Worm (Caenorhabditis elegans) whole organism, L4 larva: ENCODE data around the gene Y46H3D.1.

Experiments used
- F10B5.3 ChIP-seq: sonication (generic microtip); optimal IDR thresholded peaks from 2 replicates; lab custom pipeline; 2016; ENCODE audit warnings: mild to moderate bottlenecking, missing genetic modification characterization, missing compliant biosample characterization
- F26F4.8 ChIP-seq: fragments of 200-800 bp; sonication (Bioruptor generic); conservative IDR thresholded peaks from 2 replicates; pipeline ENCODE4 v1.3.6; 2022; ENCODE audit warnings: missing genetic modification characterization, missing compliant biosample characterization
- R02D3.7 ChIP-seq: fragments of 150-350 bp; sonication (generic microtip); optimal IDR thresholded peaks from 3 replicates; lab custom pipeline; 2014; ENCODE audit warnings: missing biosample characterization, missing genetic modification characterization
- T26A8.4 ChIP-seq: fragments of 200-800 bp; sonication (Bioruptor generic); IDR thresholded peaks from 2 replicates; pipeline ENCODE4 v1.3.6; 2022; ENCODE audit warnings: missing genetic modification characterization, missing compliant biosample characterization
- Y48G9A.11 ChIP-seq: fragments of 200-800 bp; sonication (Bioruptor generic); IDR thresholded peaks from 2 replicates; pipeline ENCODE4 v1.3.6; 2022; ENCODE audit warnings: missing genetic modification reagents, missing genetic modification characterization, missing compliant biosample characterization
- ZK546.5 ChIP-seq, 2 experiments: sonication (generic microtip); optimal IDR thresholded peaks; 2 replicates each; lab custom pipeline; 2017; ENCODE audit warnings: missing biosample characterization in 2 of 2, missing genetic modification characterization in 2 of 2
- aha-1 ChIP-seq: fragments of 150-350 bp; peaks from one replicate; lab custom pipeline; 2014; ENCODE audit warnings: missing biosample characterization, missing genetic modification characterization
- ama-1 ChIP-seq: fragments of 150-350 bp; optimal IDR thresholded peaks from 2 replicates; lab custom pipeline; 2014; ENCODE audit warnings: inconsistent platforms, mixed read lengths
- ceh-32 ChIP-seq: sonication (generic microtip); optimal IDR thresholded peaks from 2 replicates; lab custom pipeline; 2016; ENCODE audit warnings: mild to moderate bottlenecking, missing genetic modification characterization, missing compliant biosample characterization; ENCODE audit not compliant: poor library complexity
- ceh-44 ChIP-seq: fragments of 200-800 bp; sonication (Bioruptor generic); IDR thresholded peaks from 2 replicates; pipeline ENCODE4 v1.3.6; 2022; ENCODE audit warnings: missing genetic modification reagents, missing genetic modification characterization, missing compliant biosample characterization
- ces-1 ChIP-seq: fragments of 150-350 bp; sonication (generic microtip); optimal IDR thresholded peaks from 4 replicates; lab custom pipeline; 2014; ENCODE audit warnings: missing biosample characterization, missing genetic modification reagents, missing genetic modification characterization
- daf-12 ChIP-seq: fragments of 150-350 bp; optimal IDR thresholded peaks from 2 replicates; lab custom pipeline; 2014; ENCODE audit warnings: missing biosample characterization, missing genetic modification reagents, missing genetic modification characterization
- daf-8 ChIP-seq: fragments of 200-800 bp; sonication (Bioruptor generic); IDR thresholded peaks from 2 replicates; pipeline ENCODE4 v1.3.6; 2022; ENCODE audit warnings: missing genetic modification characterization, missing compliant biosample characterization
- dmd-6 ChIP-seq: fragments of 200-800 bp; sonication (Bioruptor generic); IDR thresholded peaks from 2 replicates; pipeline ENCODE4 v1.3.6; 2022; ENCODE audit warnings: missing genetic modification reagents, missing genetic modification characterization, missing compliant biosample characterization
- dmd-9 ChIP-seq: fragments of 200-800 bp; sonication (Bioruptor generic); IDR thresholded peaks from 2 replicates; pipeline ENCODE4 v1.3.6; 2022; ENCODE audit warnings: missing genetic modification reagents, missing genetic modification characterization, missing compliant biosample characterization
- dve-1 ChIP-seq: sonication (generic microtip); optimal IDR thresholded peaks from 2 replicates; lab custom pipeline; 2017; ENCODE audit warnings: antibody characterized with exemption, mild to moderate bottlenecking, missing genetic modification characterization, missing compliant biosample characterization; ENCODE audit not compliant: insufficient read depth
- egl-27 ChIP-seq: sonication (generic microtip); optimal IDR thresholded peaks from 3 replicates; lab custom pipeline; 2017; ENCODE audit warnings: missing biosample characterization, missing genetic modification reagents, missing genetic modification characterization
- egl-43 ChIP-seq: fragments of 200-800 bp; sonication (Bioruptor generic); IDR thresholded peaks from 2 replicates; pipeline ENCODE4 v1.3.6; 2022; ENCODE audit warnings: missing genetic modification reagents, missing genetic modification characterization, missing compliant biosample characterization
- fos-1 ChIP-seq: fragments of 150-350 bp; optimal IDR thresholded peaks from 2 replicates; lab custom pipeline; 2014; ENCODE audit warnings: missing biosample characterization, missing genetic modification characterization
- gei-8 ChIP-seq: fragments of 200-800 bp; sonication (Bioruptor generic); optimal IDR thresholded peaks from 2 replicates; lab custom pipeline; 2018; ENCODE audit warnings: mild to moderate bottlenecking, missing genetic modification characterization, missing compliant biosample characterization
- hlh-11 ChIP-seq: fragments of 200-800 bp; sonication (Bioruptor generic); optimal IDR thresholded peaks from 2 replicates; lab custom pipeline; 2018; ENCODE audit warnings: mild to moderate bottlenecking, missing genetic modification characterization, missing compliant biosample characterization
- hlh-30 ChIP-seq: sonication (generic microtip); optimal IDR thresholded peaks from 2 replicates; lab custom pipeline; 2017; ENCODE audit warnings: antibody characterized with exemption, mild to moderate bottlenecking, missing genetic modification characterization, missing compliant biosample characterization; ENCODE audit not compliant: insufficient read depth
- lin-15B ChIP-seq: fragments of 150-350 bp; sonication (generic microtip); optimal IDR thresholded peaks from 3 replicates; lab custom pipeline; 2014; ENCODE audit warnings: missing biosample characterization, missing genetic modification characterization
- lin-29 ChIP-seq: fragments of 200-800 bp; sonication (Bioruptor generic); IDR thresholded peaks from 2 replicates; pipeline ENCODE4 v1.3.6; 2022; ENCODE audit warnings: missing genetic modification reagents, missing genetic modification characterization, missing compliant biosample characterization
- lin-38 ChIP-seq: fragments of 200-800 bp; sonication (Bioruptor generic); IDR thresholded peaks from 2 replicates; pipeline ENCODE4 v1.3.6; 2022; ENCODE audit warnings: missing genetic modification reagents, missing genetic modification characterization, missing compliant biosample characterization
- lir-3 ChIP-seq: sonication (generic microtip); optimal IDR thresholded peaks from 2 replicates; lab custom pipeline; 2016; ENCODE audit warnings: mild to moderate bottlenecking, missing genetic modification characterization, missing compliant biosample characterization
- lsy-2 ChIP-seq, 2 experiments: fragments of 150-350 bp in 1 of 2; sonication (generic microtip) in 1 of 2; optimal IDR thresholded peaks; 2 replicates each; lab custom pipeline; 2014 to 2017; ENCODE audit warnings: missing biosample characterization in 2 of 2, missing genetic modification characterization in 2 of 2
- madf-5 ChIP-seq, 2 experiments: fragments of 200-800 bp; sonication (Bioruptor generic); IDR thresholded peaks; 2 replicates each; pipeline ENCODE4 v1.3.6; 2022; ENCODE audit warnings: missing compliant biosample characterization in 2 of 2, missing genetic modification characterization in 2 of 2
- madf-9 ChIP-seq: fragments of 200-800 bp; sonication (Bioruptor generic); conservative IDR thresholded peaks from 2 replicates; pipeline ENCODE4 v1.3.6; 2022; ENCODE audit warnings: missing genetic modification reagents, missing genetic modification characterization, missing compliant biosample characterization
- mdl-1 ChIP-seq, 2 experiments: fragments of 150-350 bp in 1 of 2; sonication (generic microtip) in 1 of 2; optimal IDR thresholded peaks; 2 replicates each; lab custom pipeline; 2014 to 2017; ENCODE audit warnings: missing biosample characterization in 2 of 2, missing genetic modification characterization in 2 of 2
- mep-1 ChIP-seq: fragments of 150-350 bp; sonication (generic microtip); optimal IDR thresholded peaks from 3 replicates; lab custom pipeline; 2014; ENCODE audit warnings: missing biosample characterization, missing genetic modification characterization
- mxl-3 ChIP-seq: fragments of 200-800 bp; sonication (Bioruptor generic); optimal IDR thresholded peaks from 2 replicates; lab custom pipeline; 2018; ENCODE audit warnings: mild to moderate bottlenecking, missing genetic modification characterization, missing compliant biosample characterization
- nhr-10 ChIP-seq: fragments of 150-350 bp; optimal IDR thresholded peaks from 2 replicates; lab custom pipeline; 2014; ENCODE audit warnings: missing biosample characterization, missing genetic modification characterization
- nhr-102 ChIP-seq: sonication (generic microtip); optimal IDR thresholded peaks from 2 replicates; lab custom pipeline; 2016; ENCODE audit warnings: mild to moderate bottlenecking, missing genetic modification characterization, moderate library complexity, missing compliant biosample characterization
- nhr-25 ChIP-seq: sonication (generic microtip); optimal IDR thresholded peaks from 2 replicates; lab custom pipeline; 2017; ENCODE audit warnings: missing genetic modification characterization, mild to moderate bottlenecking, missing compliant biosample characterization, antibody characterized with exemption, moderate library complexity, borderline replicate concordance; ENCODE audit not compliant: insufficient read depth
- nhr-28 ChIP-seq: fragments of 150-350 bp; optimal IDR thresholded peaks from 2 replicates; lab custom pipeline; 2014; ENCODE audit warnings: missing biosample characterization, missing genetic modification characterization
- nhr-41 ChIP-seq: fragments of 200-800 bp; sonication (Bioruptor generic); IDR thresholded peaks from 2 replicates; pipeline ENCODE4 v1.3.6; 2022; ENCODE audit warnings: missing genetic modification reagents, missing genetic modification characterization, missing compliant biosample characterization
- nhr-48 ChIP-seq: sonication (generic microtip); optimal IDR thresholded peaks from 2 replicates; lab custom pipeline; 2016; ENCODE audit warnings: mild to moderate bottlenecking, missing genetic modification characterization, missing compliant biosample characterization
- nhr-76 ChIP-seq: fragments of 150-350 bp; optimal IDR thresholded peaks from 2 replicates; lab custom pipeline; 2014; ENCODE audit warnings: missing biosample characterization, missing genetic modification characterization
- nhr-77 ChIP-seq: fragments of 150-350 bp; optimal IDR thresholded peaks from 2 replicates; lab custom pipeline; 2014; ENCODE audit warnings: missing biosample characterization, missing genetic modification characterization
- php-3 ChIP-seq: fragments of 200-800 bp; sonication (Bioruptor generic); IDR thresholded peaks from 2 replicates; pipeline ENCODE4 v1.3.6; 2022; ENCODE audit warnings: missing genetic modification reagents, missing genetic modification characterization, missing compliant biosample characterization
- pqm-1 ChIP-seq: sonication (generic microtip); optimal IDR thresholded peaks from 2 replicates; lab custom pipeline; 2017; ENCODE audit warnings: missing biosample characterization, missing genetic modification characterization
- rbr-2 ChIP-seq: sonication (generic microtip); optimal IDR thresholded peaks from 2 replicates; lab custom pipeline; 2016; ENCODE audit warnings: missing genotype, missing genetic modification characterization, missing compliant biosample characterization
- sdz-12 ChIP-seq: fragments of 200-800 bp; sonication (Bioruptor generic); optimal IDR thresholded peaks from 2 replicates; lab custom pipeline; 2018; ENCODE audit warnings: mild to moderate bottlenecking, missing genetic modification characterization, missing compliant biosample characterization
- snpc-1.2 ChIP-seq: fragments of 200-800 bp; sonication (Bioruptor generic); IDR thresholded peaks from 2 replicates; pipeline ENCODE4 v1.3.6; 2022; ENCODE audit warnings: missing genetic modification reagents, missing genetic modification characterization, missing compliant biosample characterization
- spr-1 ChIP-seq: sonication (generic microtip); optimal IDR thresholded peaks from 2 replicates; lab custom pipeline; 2016; ENCODE audit warnings: mild to moderate bottlenecking, missing genetic modification characterization, missing compliant biosample characterization
- spr-3 ChIP-seq: fragments of 200-800 bp; sonication (Bioruptor generic); optimal IDR thresholded peaks from 2 replicates; lab custom pipeline; 2018; ENCODE audit warnings: mild to moderate bottlenecking, missing genetic modification characterization, missing compliant biosample characterization
- unc-62 ChIP-seq, 3 experiments: fragments of 150-350 bp in 1 of 3; sonication (generic microtip); optimal IDR thresholded peaks in 2 of 3; peaks in 1 of 3; 1 replicate in 1 of 3; 2 replicates in 2 of 3; lab custom pipeline; 2014 to 2017; ENCODE audit warnings: missing biosample characterization in 3 of 3, missing genetic modification characterization in 3 of 3, missing genetic modification reagents in 3 of 3, missing genotype in 1 of 3

Gene Y46H3D.1

ce11 chrV:1642199-1642598 is at the start of gene Y46H3D.1:
Gene Y46H3D.1 (plus strand): TSS chrV:1642499.
- TF ChIP-seq sdz-12 (GFP tag; lab: Kevin White, UChicago) (no peak), nhr-76 (tag; lab: Kevin White, UChicago) (no peak)
- TF ChIP-seq, all 104 proteins: peak for 0

- TF ChIP-seq nhr-28 (peak; percentile 81), fos-1 (no peak), T26A8.4 (GFP tag; lab: Robert Waterston, UW) (no peak), daf-8 (GFP tag; lab: Robert Waterston, UW) (no peak), aha-1 (tag; lab: Kevin White, UChicago) (no peak), lin-38 (GFP tag; lab: Robert Waterston, UW) (no peak), nhr-77 (tag; lab: Kevin White, UChicago) (peak; percentile 2), spr-3 (GFP tag; lab: Kevin White, UChicago) (no peak), madf-5 (GFP tag; IDR thresholded peaks at IDR 0.05; lab: Robert Waterston, UW) (no peak), egl-43 (GFP tag; lab: Robert Waterston, UW) (no peak), ceh-32 (tag; lab: Kevin White, UChicago) (no peak), mdl-1 (tag; optimal IDR thresholded peaks at IDR 0.05; lab: Kevin White, UChicago) (peak in 1 of 2 experiments; percentile 6), pqm-1 (tag; lab: Kevin White, UChicago) (no peak), spr-1 (tag; lab: Kevin White, UChicago) (no peak), rbr-2 (tag; lab: Kevin White, UChicago) (no peak), nhr-102 (tag; lab: Kevin White, UChicago) (no peak), nhr-10 (peak; percentile 70), mep-1 (tag; lab: Kevin White, UChicago) (no peak), gei-8 (GFP tag; lab: Kevin White, UChicago) (no peak), egl-27 (tag; lab: Kevin White, UChicago) (no peak), lsy-2 (tag; optimal IDR thresholded peaks at IDR 0.05; lab: Kevin White, UChicago) (peak; percentile 8 to 15), F26F4.8 (GFP tag; lab: Robert Waterston, UW) (no peak), lir-3 (tag; lab: Kevin White, UChicago) (no peak), hlh-11 (tag; lab: Kevin White, UChicago) (peak; percentile 59), hlh-30 (tag; lab: Kevin White, UChicago) (peak; percentile 50), nhr-41 (no peak), sdz-12 (GFP tag; lab: Kevin White, UChicago) (no peak), F10B5.3 (tag; lab: Kevin White, UChicago) (no peak), nhr-25 (tag; lab: Kevin White, UChicago) (no peak), Y48G9A.11 (GFP tag; lab: Robert Waterston, UW) (no peak), daf-12 (tag; lab: Kevin White, UChicago) (no peak), R02D3.7 (tag; lab: Kevin White, UChicago) (no peak), nhr-48 (no peak), madf-9 (GFP tag; lab: Robert Waterston, UW) (no peak), ZK546.5 (tag; optimal IDR thresholded peaks at IDR 0.05; lab: Kevin White, UChicago) (no peak), snpc-1.2 (GFP tag; lab: Robert Waterston, UW) (no peak), php-3 (GFP tag; lab: Robert Waterston, UW) (no peak), dmd-6 (GFP tag; lab: Robert Waterston, UW) (no peak), lin-15B (tag; lab: Kevin White, UChicago) (no peak), mxl-3 (GFP tag; lab: Kevin White, UChicago) (peak; percentile 55), lin-29 (GFP tag; lab: Robert Waterston, UW) (no peak), ces-1 (GFP tag; lab: Kevin White, UChicago) (no peak), ceh-44 (GFP tag; lab: Robert Waterston, UW) (no peak), dmd-9 (GFP tag; lab: Robert Waterston, UW) (no peak), dve-1 (tag; lab: Kevin White, UChicago) (no peak), ama-1 (lab: Kevin White, UChicago) (peak; percentile 30), unc-62 (GFP tag; optimal IDR thresholded peaks at IDR 0.05 in 1 of 2; lab: Kevin White, UChicago) (peak in 1 of 2 experiments; percentile 79), unc-62 (tag; optimal IDR thresholded peaks at IDR 0.05; lab: Kevin White, UChicago) (no peak)
Observed at ce11 chrV:1593799-1594420, 48.4 kb upstream of the Y46H3D.1 start, which contains the start of gene F16B4.4. Gene F16B4.4 (plus strand): TSS chrV:1594019.
